Worm (Caenorhabditis elegans) whole organism, young adult: Measurements from ENCODE around the gene C26D10.4.

Experiments
- ama-1 ChIP-seq, 3 experiments: fragments of 150-350 bp in 1 of 3; sonication (generic microtip) in 2 of 3; optimal IDR thresholded peaks; 2 replicates each; lab custom pipeline; 2014 to 2018; ENCODE audit warnings: missing biosample characterization in 2 of 3, missing genetic modification characterization in 2 of 3, missing genetic modification reagents in 2 of 3
- attf-5 ChIP-seq: fragments of 200-800 bp; sonication (Bioruptor generic); optimal IDR thresholded peaks from 2 replicates; lab custom pipeline; 2018; ENCODE audit warnings: mild to moderate bottlenecking, missing genetic modification characterization, missing compliant biosample characterization
- cebp-1 ChIP-seq, 2 experiments: fragments of 200-800 bp in 1 of 2; sonication (Bioruptor generic) in 1 of 2; sonication (generic microtip) in 1 of 2; IDR thresholded peaks in 1 of 2; optimal IDR thresholded peaks in 1 of 2; 2 replicates each; pipeline versions ENCODE4 v1.3.6 to Lab custom; 2017 to 2022; ENCODE audit warnings: missing compliant biosample characterization in 2 of 2, missing genetic modification characterization in 2 of 2, mild to moderate bottlenecking in 1 of 2, missing genetic modification reagents in 1 of 2, moderate library complexity in 1 of 2
- him-1 ChIP-seq: sonication (generic microtip); optimal IDR thresholded peaks from 2 replicates; lab custom pipeline; 2016; ENCODE audit warnings: missing genotype, missing genetic modification reagents, missing genetic modification characterization, missing compliant biosample characterization
- hmg-1.2 ChIP-seq: fragments of 200-800 bp; sonication (Bioruptor generic); IDR thresholded peaks from 2 replicates; pipeline ENCODE4 v1.3.6; 2022; ENCODE audit warnings: missing genetic modification reagents, missing genetic modification characterization, missing compliant biosample characterization
- hsf-1 ChIP-seq: fragments of 200-800 bp; sonication (Bioruptor generic); IDR thresholded peaks from 2 replicates; pipeline ENCODE4 v1.3.6; 2022; ENCODE audit warnings: missing genetic modification reagents, missing genetic modification characterization, missing compliant biosample characterization
- mcd-1 ChIP-seq: fragments of 200-800 bp; sonication (Bioruptor generic); IDR thresholded peaks from 2 replicates; pipeline ENCODE4 v1.3.6; 2022; ENCODE audit warnings: missing genetic modification reagents, missing genetic modification characterization, missing compliant biosample characterization
- mel-28 ChIP-seq: sonication (generic microtip); optimal IDR thresholded peaks from 2 replicates; lab custom pipeline; 2016; ENCODE audit warnings: borderline replicate concordance, mild to moderate bottlenecking, missing genetic modification characterization, missing compliant biosample characterization
- rpc-1 ChIP-seq, 2 experiments: fragments of 150-350 bp in 1 of 2; sonication (generic microtip) in 1 of 2; optimal IDR thresholded peaks; 2 replicates each; lab custom pipeline; 2014 to 2018; ENCODE audit warnings: missing biosample characterization in 1 of 2, missing genetic modification characterization in 1 of 2, missing genetic modification reagents in 1 of 2, missing genotype in 1 of 2
- snpc-4 ChIP-seq, 5 experiments: fragments of 150-350 bp in 1 of 5; sonication (generic microtip) in 4 of 5; optimal IDR thresholded peaks; 2 replicates each; lab custom pipeline; 2014 to 2018; ENCODE audit warnings: missing genetic modification characterization in 5 of 5, missing biosample characterization in 3 of 5, antibody characterized with exemption in 2 of 5, mild to moderate bottlenecking in 2 of 5, missing compliant biosample characterization in 2 of 5, missing genotype in 2 of 5, moderate library complexity in 2 of 5, missing genetic modification reagents in 1 of 5
- tbp1 ChIP-seq: fragments of 200-800 bp; sonication (Bioruptor generic); optimal IDR thresholded peaks from 2 replicates; lab custom pipeline; 2018; ENCODE audit warnings: mild to moderate bottlenecking, missing genetic modification characterization, missing compliant biosample characterization
- unc-130 ChIP-seq: sonication (generic microtip); optimal IDR thresholded peaks from 2 replicates; lab custom pipeline; 2016; ENCODE audit warnings: missing genetic modification reagents, missing genetic modification characterization, missing compliant biosample characterization
- ztf-25 ChIP-seq: fragments of 200-800 bp; sonication (Bioruptor generic); IDR thresholded peaks from 2 replicates; pipeline ENCODE4 v1.3.6; 2022; ENCODE audit warnings: missing genetic modification reagents, missing genetic modification characterization, missing compliant biosample characterization

DNA sequence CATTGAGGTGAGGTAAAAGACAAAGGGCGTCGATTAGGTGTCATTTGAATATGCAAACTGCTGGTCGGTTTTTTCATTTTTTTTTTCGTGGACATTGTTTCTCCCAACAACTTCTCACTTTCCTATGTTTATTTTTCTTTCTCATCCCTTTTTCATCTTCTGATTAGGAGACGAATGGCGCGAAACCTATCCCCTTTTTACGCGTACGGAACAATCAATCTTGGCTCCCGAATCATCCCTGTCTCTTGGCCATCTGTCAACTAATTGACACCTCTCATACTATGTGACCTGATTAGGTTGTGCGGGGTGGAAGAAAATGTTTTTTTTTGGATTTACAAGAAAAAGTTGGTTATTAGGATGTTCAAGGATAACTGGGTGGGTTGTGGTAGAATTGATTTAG lies 15.2 kb downstream of the C26D10.4 start:
- TF ChIP-seq him-1 (tag; lab: Kevin White, UChicago) (no peak), cebp-1 (GFP tag; IDR thresholded peaks at IDR 0.05; lab: Robert Waterston, UW) (no peak), cebp-1 (tag; optimal IDR thresholded peaks at IDR 0.05; lab: Kevin White, UChicago) (no peak), hmg-1.2 (GFP tag; lab: Robert Waterston, UW) (no peak), mcd-1 (no peak), ztf-25 (GFP tag; lab: Robert Waterston, UW) (no peak), attf-5 (GFP tag; lab: Kevin White, UChicago) (no peak), mel-28 (tag; lab: Kevin White, UChicago) (no peak), snpc-4 (GFP tag; optimal IDR thresholded peaks at IDR 0.05; lab: Kevin White, UChicago) (no peak), snpc-4 (tag; optimal IDR thresholded peaks at IDR 0.05; lab: Kevin White, UChicago) (no peak), ama-1 (optimal IDR thresholded peaks at IDR 0.05; lab: Kevin White, UChicago) (no peak), ama-1 (GFP tag; optimal IDR thresholded peaks at IDR 0.05; lab: Kevin White, UChicago) (no peak), tbp1 (GFP tag; lab: Kevin White, UChicago) (no peak), hsf-1 (GFP tag; lab: Robert Waterston, UW) (no peak), rpc-1 (optimal IDR thresholded peaks at IDR 0.05; lab: Kevin White, UChicago) (no peak), rpc-1 (tag; optimal IDR thresholded peaks at IDR 0.05; lab: Kevin White, UChicago) (no peak), unc-130 (GFP tag; lab: Kevin White, UChicago) (no peak)
